Worm (Caenorhabditis elegans) whole organism, L4/young adult: Measurements from ENCODE around the gene eif-3.B.

Experiments
- W03F9.2 ChIP-seq: fragments of 150-350 bp; optimal IDR thresholded peaks from 2 replicates; lab custom pipeline; 2014; ENCODE audit warnings: missing biosample characterization, missing genetic modification characterization
- dao-5 ChIP-seq: sonication (generic microtip); optimal IDR thresholded peaks from 2 replicates; lab custom pipeline; 2016; ENCODE audit warnings: missing genotype, missing genetic modification characterization, moderate library complexity, missing compliant biosample characterization
- him-1 ChIP-seq: sonication (generic microtip); optimal IDR thresholded peaks from 2 replicates; lab custom pipeline; 2016; ENCODE audit warnings: missing genotype, missing genetic modification reagents, missing genetic modification characterization, missing compliant biosample characterization

ce11 chrII:14818376-14818775, 23.2 kb downstream of the eif-3.B start, which contains the start of gene nhr-61:
- no peak for TF ChIP-seq dao-5 (tag; lab: Kevin White, UChicago)
- no peak for TF ChIP-seq him-1 (tag; lab: Kevin White, UChicago)
- no peak for TF ChIP-seq W03F9.2 (tag; lab: Kevin White, UChicago)
